Worm (Caenorhabditis elegans) whole organism, mixed stage, embryonic: ENCODE measurements around the gene tgt-2.

Experiments
- M03D4.4 ChIP-seq: sonication (generic microtip); optimal IDR thresholded peaks from 2 replicates; lab custom pipeline; 2017; ENCODE audit warnings: mild to moderate bottlenecking, missing genetic modification characterization, missing compliant biosample characterization
- bed-3 ChIP-seq: fragments of 200-800 bp; sonication (Bioruptor generic); optimal IDR thresholded peaks from 3 replicates; lab custom pipeline; 2018; ENCODE audit warnings: mild to moderate bottlenecking, missing genetic modification characterization, moderate library complexity, missing compliant biosample characterization
- blmp-1 ChIP-seq: fragments of 150-350 bp; optimal IDR thresholded peaks from 2 replicates; lab custom pipeline; 2014; ENCODE audit warnings: missing biosample characterization, missing genetic modification characterization
- ceh-39 ChIP-seq: fragments of 150-350 bp; optimal IDR thresholded peaks from 2 replicates; lab custom pipeline; 2014; ENCODE audit warnings: missing biosample characterization, missing genetic modification characterization
- ceh-43 ChIP-seq: fragments of 200-800 bp; sonication (Bioruptor generic); optimal IDR thresholded peaks from 2 replicates; lab custom pipeline; 2018; ENCODE audit warnings: mild to moderate bottlenecking, missing genetic modification characterization, moderate library complexity, missing compliant biosample characterization
- ceh-83 ChIP-seq: fragments of 200-800 bp; sonication (Bioruptor generic); optimal IDR thresholded peaks from 2 replicates; lab custom pipeline; 2018; ENCODE audit warnings: mild to moderate bottlenecking, missing genetic modification characterization, missing compliant biosample characterization
- ces-1 ChIP-seq: fragments of 150-350 bp; optimal IDR thresholded peaks from 2 replicates; lab custom pipeline; 2014; ENCODE audit warnings: missing biosample characterization, missing genetic modification reagents, missing genetic modification characterization
- cnd-1 ChIP-seq: fragments of 200-800 bp; sonication (Bioruptor generic); optimal IDR thresholded peaks from 2 replicates; lab custom pipeline; 2018; ENCODE audit warnings: mild to moderate bottlenecking, missing genetic modification characterization, missing compliant biosample characterization
- drap-1 ChIP-seq: fragments of 200-800 bp; sonication (Bioruptor generic); optimal IDR thresholded peaks from 3 replicates; lab custom pipeline; 2018; ENCODE audit warnings: mild to moderate bottlenecking, missing genetic modification characterization, missing compliant biosample characterization
- elt-1 ChIP-seq: sonication (generic microtip); optimal IDR thresholded peaks from 2 replicates; lab custom pipeline; 2017; ENCODE audit warnings: missing genetic modification characterization, mild to moderate bottlenecking, missing compliant biosample characterization, antibody characterized with exemption, moderate library complexity, borderline replicate concordance; ENCODE audit not compliant: insufficient read depth
- elt-3 ChIP-seq: fragments of 150-350 bp; optimal IDR thresholded peaks from 2 replicates; lab custom pipeline; 2014; ENCODE audit warnings: missing biosample characterization, missing genetic modification characterization
- flh-1 ChIP-seq: fragments of 200-800 bp; sonication (Bioruptor generic); optimal IDR thresholded peaks from 2 replicates; lab custom pipeline; 2018; ENCODE audit warnings: mild to moderate bottlenecking, missing genetic modification characterization, moderate library complexity, missing compliant biosample characterization
- ham-2 ChIP-seq: fragments of 200-800 bp; sonication (Bioruptor generic); optimal IDR thresholded peaks from 2 replicates; lab custom pipeline; 2018; ENCODE audit warnings: mild to moderate bottlenecking, missing genetic modification characterization, missing compliant biosample characterization
- hlh-1 ChIP-seq: fragments of 150-350 bp; optimal IDR thresholded peaks from 2 replicates; lab custom pipeline; 2014; ENCODE audit warnings: missing biosample characterization, missing genetic modification reagents, missing genetic modification characterization
- lin-13 ChIP-seq: fragments of 150-350 bp; optimal IDR thresholded peaks from 2 replicates; lab custom pipeline; 2014; ENCODE audit warnings: missing biosample characterization, missing genetic modification characterization
- lin-32 ChIP-seq: fragments of 200-800 bp; sonication (Bioruptor generic); optimal IDR thresholded peaks from 2 replicates; lab custom pipeline; 2018; ENCODE audit warnings: mild to moderate bottlenecking, missing genetic modification characterization, missing compliant biosample characterization
- lsy-2 ChIP-seq: fragments of 150-350 bp; optimal IDR thresholded peaks from 2 replicates; lab custom pipeline; 2014; ENCODE audit warnings: missing biosample characterization, missing genetic modification characterization
- mab-5 ChIP-seq: fragments of 150-350 bp; optimal IDR thresholded peaks from 2 replicates; lab custom pipeline; 2014; ENCODE audit warnings: missing biosample characterization, missing genetic modification characterization
- mep-1 ChIP-seq: fragments of 150-350 bp; optimal IDR thresholded peaks from 2 replicates; lab custom pipeline; 2017; ENCODE audit warnings: missing biosample characterization, missing genetic modification reagents, missing genetic modification characterization, inconsistent platforms
- mls-2 ChIP-seq: sonication (generic microtip); optimal IDR thresholded peaks from 2 replicates; lab custom pipeline; 2016; ENCODE audit warnings: mild to moderate bottlenecking, missing genetic modification characterization, moderate library complexity, missing compliant biosample characterization
- nhr-12 ChIP-seq: fragments of 150-350 bp; optimal IDR thresholded peaks from 2 replicates; lab custom pipeline; 2014; ENCODE audit warnings: missing biosample characterization, missing genetic modification characterization
- nhr-2 ChIP-seq: fragments of 150-350 bp; optimal IDR thresholded peaks from 2 replicates; lab custom pipeline; 2014; ENCODE audit warnings: missing biosample characterization, missing genetic modification characterization
- nhr-237 ChIP-seq: fragments of 150-350 bp; optimal IDR thresholded peaks from 2 replicates; lab custom pipeline; 2014; ENCODE audit warnings: missing biosample characterization, missing genetic modification characterization
- nhr-28 ChIP-seq: fragments of 150-350 bp; optimal IDR thresholded peaks from 2 replicates; lab custom pipeline; 2014; ENCODE audit warnings: missing biosample characterization, missing genetic modification characterization
- nhr-76 ChIP-seq: sonication (generic microtip); optimal IDR thresholded peaks from 2 replicates; lab custom pipeline; 2017; ENCODE audit warnings: missing biosample characterization, missing genetic modification characterization
- pha-4 ChIP-seq: fragments of 150-350 bp; optimal IDR thresholded peaks from 2 replicates; lab custom pipeline; 2018; ENCODE audit warnings: missing biosample characterization, missing genetic modification reagents, missing genetic modification characterization
- sem-2 ChIP-seq: fragments of 200-800 bp; sonication (Bioruptor generic); optimal IDR thresholded peaks from 2 replicates; lab custom pipeline; 2018; ENCODE audit warnings: mild to moderate bottlenecking, missing genetic modification characterization, missing compliant biosample characterization
- snpc-4 ChIP-seq: fragments of 150-350 bp; optimal IDR thresholded peaks from 2 replicates; lab custom pipeline; 2014; ENCODE audit warnings: missing biosample characterization, missing genetic modification characterization
- sptf-1 ChIP-seq: sonication (generic microtip); optimal IDR thresholded peaks from 2 replicates; lab custom pipeline; 2017; ENCODE audit warnings: mild to moderate bottlenecking, missing genetic modification characterization, moderate library complexity, missing compliant biosample characterization
- tbx-8 ChIP-seq: fragments of 200-800 bp; sonication (Bioruptor generic); optimal IDR thresholded peaks from 2 replicates; lab custom pipeline; 2018; ENCODE audit warnings: mild to moderate bottlenecking, missing genetic modification characterization, moderate library complexity, missing compliant biosample characterization
- unc-120 ChIP-seq: sonication (generic microtip); optimal IDR thresholded peaks from 2 replicates; lab custom pipeline; 2017; ENCODE audit warnings: missing genetic modification characterization, missing compliant biosample characterization; ENCODE audit not compliant: poor library complexity, severe bottlenecking
- unc-39 ChIP-seq: fragments of 150-350 bp; optimal IDR thresholded peaks from 2 replicates; lab custom pipeline; 2014; ENCODE audit warnings: missing biosample characterization, missing genetic modification characterization
- unc-62 ChIP-seq: fragments of 150-350 bp; optimal IDR thresholded peaks from 2 replicates; lab custom pipeline; 2014; ENCODE audit warnings: missing biosample characterization, missing genetic modification reagents, missing genetic modification characterization
- zip-8 ChIP-seq: fragments of 150-350 bp; optimal IDR thresholded peaks from 2 replicates; lab custom pipeline; 2014; ENCODE audit warnings: missing biosample characterization, missing genetic modification characterization
- ztf-11 ChIP-seq: fragments of 150-350 bp; optimal IDR thresholded peaks from 2 replicates; lab custom pipeline; 2014; ENCODE audit warnings: missing biosample characterization, missing genetic modification characterization

Gene tgt-2

ce11 chrV:18998045-18998444, at the start of gene tgt-2:
TSS of gene tgt-2 (plus strand) at chrV:18998345.
- TF ChIP-seq nhr-237 (tag; lab: Kevin White, UChicago) = no peak

ce11 chrV:18957267-18957843, 40.8 kb upstream of the tgt-2 start, which contains the start of gene hrg-10:
TSS of gene hrg-10 (minus strand) at chrV:18957317.
- TF ChIP-seq lin-13 (tag; lab: Kevin White, UChicago) (no peak), nhr-76 (tag; lab: Kevin White, UChicago) (no peak), mls-2 (no peak)

- no peak for TF ChIP-seq unc-120 (tag; lab: Kevin White, UChicago)
- no peak for TF ChIP-seq nhr-28 (tag; lab: Kevin White, UChicago)
- no peak for TF ChIP-seq ham-2 (GFP tag; lab: Kevin White, UChicago)
- no peak for TF ChIP-seq sptf-1 (tag; lab: Kevin White, UChicago)
- no peak for TF ChIP-seq mep-1 (tag; lab: Kevin White, UChicago)
- no peak for TF ChIP-seq ztf-11 (tag; lab: Kevin White, UChicago)
Observed at ce11 chrV:18960072-18960471, 38.1 kb upstream of the tgt-2 start, which contains the start of gene ztf-20. TSS of gene ztf-20 (minus strand) at chrV:18960172.

ce11 chrV:18967479-18968056, 30.6 kb upstream of the tgt-2 start, which contains the start of gene Y39B6A.43:
TSS of gene Y39B6A.43 (minus strand) at chrV:18967829.
- TF ChIP-seq sem-2 (GFP tag; lab: Kevin White, UChicago) (no peak), nhr-2 (tag; lab: Kevin White, UChicago) (peak; percentile 33), lsy-2 (tag; lab: Kevin White, UChicago) (peak; percentile 90), pha-4 (tag; lab: Kevin White, UChicago) (peak; percentile 99), nhr-28 (tag; lab: Kevin White, UChicago) (no peak), tbx-8 (GFP tag; lab: Kevin White, UChicago) (peak; percentile 45), lin-13 (tag; lab: Kevin White, UChicago) (peak; percentile 98), lin-32 (GFP tag; lab: Kevin White, UChicago) (no peak), nhr-76 (tag; lab: Kevin White, UChicago) (no peak), blmp-1 (tag; lab: Kevin White, UChicago) (no peak), nhr-12 (tag; lab: Kevin White, UChicago) (no peak), ceh-83 (GFP tag; lab: Kevin White, UChicago) (no peak), ztf-11 (tag; lab: Kevin White, UChicago) (peak; percentile 66), unc-39 (tag; lab: Kevin White, UChicago) (peak; percentile 58), cnd-1 (tag; lab: Kevin White, UChicago) (peak; percentile 43), bed-3 (no peak), flh-1 (GFP tag; lab: Kevin White, UChicago) (no peak), zip-8 (tag; lab: Kevin White, UChicago) (no peak), mls-2 (peak; percentile 63), mep-1 (tag; lab: Kevin White, UChicago) (peak; percentile 99), ceh-43 (GFP tag; lab: Kevin White, UChicago) (peak; percentile 48), elt-3 (tag; lab: Kevin White, UChicago) (peak; percentile 42), mab-5 (tag; lab: Kevin White, UChicago) (no peak), ham-2 (GFP tag; lab: Kevin White, UChicago) (no peak), drap-1 (GFP tag; lab: Kevin White, UChicago) (peak; percentile 92), hlh-1 (tag; lab: Kevin White, UChicago) (no peak), unc-120 (tag; lab: Kevin White, UChicago) (peak; percentile 71), nhr-237 (tag; lab: Kevin White, UChicago) (peak; percentile 94), ceh-39 (tag; lab: Kevin White, UChicago) (peak; percentile 92), unc-62 (GFP tag; lab: Kevin White, UChicago) (peak; percentile 57), M03D4.4 (tag; lab: Kevin White, UChicago) (peak; percentile 53), elt-1 (tag; lab: Kevin White, UChicago) (no peak), snpc-4 (tag; lab: Kevin White, UChicago) (no peak), ces-1 (GFP tag; lab: Kevin White, UChicago) (peak; percentile 77), sptf-1 (tag; lab: Kevin White, UChicago) (peak; percentile 85)
